Worm (Caenorhabditis elegans) whole organism, L4 larva: Measurements from ENCODE around the gene zyg-1.

Source experiments
- F10B5.3 ChIP-seq: sonication (generic microtip); optimal IDR thresholded peaks from 2 replicates; lab custom pipeline; 2016; ENCODE audit warnings: mild to moderate bottlenecking, missing genetic modification characterization, missing compliant biosample characterization
- F49E8.2 ChIP-seq: sonication (generic microtip); optimal IDR thresholded peaks from 2 replicates; lab custom pipeline; 2016; ENCODE audit warnings: missing compliant biosample characterization, mild to moderate bottlenecking, missing genetic modification characterization, borderline replicate concordance
- T20F7.1 ChIP-seq: fragments of 200-800 bp; sonication (Bioruptor generic); optimal IDR thresholded peaks from 2 replicates; lab custom pipeline; 2018; ENCODE audit warnings: mild to moderate bottlenecking, missing genetic modification characterization, missing compliant biosample characterization
- Y105C5A.15 ChIP-seq: fragments of 200-800 bp; sonication (Bioruptor generic); IDR thresholded peaks from 2 replicates; pipeline ENCODE4 v1.3.6; 2022; ENCODE audit warnings: missing genetic modification characterization, missing compliant biosample characterization
- Y5F2A.4 ChIP-seq: fragments of 200-800 bp; sonication (Bioruptor generic); optimal IDR thresholded peaks from 2 replicates; lab custom pipeline; 2018; ENCODE audit warnings: mild to moderate bottlenecking, missing genetic modification characterization, missing compliant biosample characterization
- ZK337.2 ChIP-seq: fragments of 200-800 bp; sonication (Bioruptor generic); IDR thresholded peaks from 2 replicates; pipeline ENCODE4 v1.3.6; 2022; ENCODE audit warnings: missing genetic modification reagents, missing genetic modification characterization, missing compliant biosample characterization
- ZK546.5 ChIP-seq, 2 experiments: sonication (generic microtip); optimal IDR thresholded peaks; 2 replicates each; lab custom pipeline; 2017; ENCODE audit warnings: missing biosample characterization in 2 of 2, missing genetic modification characterization in 2 of 2
- aha-1 ChIP-seq: fragments of 150-350 bp; peaks from one replicate; lab custom pipeline; 2014; ENCODE audit warnings: missing biosample characterization, missing genetic modification characterization
- attf-4 ChIP-seq: sonication (generic microtip); optimal IDR thresholded peaks from 3 replicates; lab custom pipeline; 2017; ENCODE audit warnings: missing biosample characterization, missing genetic modification characterization
- ceh-20 ChIP-seq: fragments of 200-800 bp; sonication (Bioruptor generic); IDR thresholded peaks from 2 replicates; pipeline ENCODE4 v1.3.6; 2022; ENCODE audit warnings: missing genetic modification reagents, missing genetic modification characterization, missing compliant biosample characterization
- ceh-28 ChIP-seq: fragments of 150-350 bp; optimal IDR thresholded peaks from 2 replicates; lab custom pipeline; 2014; ENCODE audit warnings: missing biosample characterization, missing genetic modification reagents, missing genetic modification characterization
- ceh-82 ChIP-seq: sonication (generic microtip); optimal IDR thresholded peaks from 2 replicates; lab custom pipeline; 2017; ENCODE audit warnings: missing biosample characterization, missing genetic modification characterization
- cey-2 ChIP-seq: sonication (generic microtip); optimal IDR thresholded peaks from 3 replicates; lab custom pipeline; 2017; ENCODE audit warnings: missing genetic modification characterization, mild to moderate bottlenecking, missing compliant biosample characterization, antibody characterized with exemption, borderline replicate concordance; ENCODE audit not compliant: insufficient read depth
- daf-12 ChIP-seq: fragments of 150-350 bp; optimal IDR thresholded peaks from 2 replicates; lab custom pipeline; 2014; ENCODE audit warnings: missing biosample characterization, missing genetic modification reagents, missing genetic modification characterization
- daf-19 ChIP-seq: fragments of 200-800 bp; sonication (Bioruptor generic); conservative IDR thresholded peaks from 2 replicates; pipeline ENCODE4 v1.3.6; 2022; ENCODE audit warnings: missing genetic modification characterization, missing compliant biosample characterization
- dmd-9 ChIP-seq: fragments of 200-800 bp; sonication (Bioruptor generic); IDR thresholded peaks from 2 replicates; pipeline ENCODE4 v1.3.6; 2022; ENCODE audit warnings: missing genetic modification reagents, missing genetic modification characterization, missing compliant biosample characterization
- dpl-1 ChIP-seq: fragments of 150-350 bp; optimal IDR thresholded peaks from 2 replicates; lab custom pipeline; 2014; ENCODE audit warnings: missing biosample characterization, missing genetic modification reagents, missing genetic modification characterization
- duxl-1 ChIP-seq: sonication (generic microtip); optimal IDR thresholded peaks from 2 replicates; lab custom pipeline; 2016; ENCODE audit warnings: mild to moderate bottlenecking, missing genetic modification characterization, moderate library complexity, missing compliant biosample characterization; ENCODE audit not compliant: poor library complexity
- egl-27 ChIP-seq: sonication (generic microtip); optimal IDR thresholded peaks from 3 replicates; lab custom pipeline; 2017; ENCODE audit warnings: missing biosample characterization, missing genetic modification reagents, missing genetic modification characterization
- fkh-10 ChIP-seq: fragments of 150-350 bp; optimal IDR thresholded peaks from 2 replicates; lab custom pipeline; 2014; ENCODE audit warnings: missing biosample characterization, missing genetic modification reagents, missing genetic modification characterization
- gei-8 ChIP-seq: fragments of 200-800 bp; sonication (Bioruptor generic); optimal IDR thresholded peaks from 2 replicates; lab custom pipeline; 2018; ENCODE audit warnings: mild to moderate bottlenecking, missing genetic modification characterization, missing compliant biosample characterization
- hif-1 ChIP-seq, 2 experiments: sonication (generic microtip); optimal IDR thresholded peaks; 2 replicates each; lab custom pipeline; 2016 to 2017; ENCODE audit warnings: missing compliant biosample characterization in 2 of 2, missing genetic modification characterization in 2 of 2, missing genetic modification reagents in 2 of 2, missing genotype in 2 of 2, mild to moderate bottlenecking in 1 of 2
- hmg-1.1 ChIP-seq: fragments of 200-800 bp; sonication (Bioruptor generic); IDR thresholded peaks from 2 replicates; pipeline ENCODE4 v1.3.6; 2022; ENCODE audit warnings: missing genetic modification reagents, missing genetic modification characterization, missing compliant biosample characterization
- jun-1 ChIP-seq: fragments of 150-350 bp; optimal IDR thresholded peaks from 2 replicates; lab custom pipeline; 2014; ENCODE audit warnings: missing biosample characterization, missing genetic modification reagents, missing genetic modification characterization
- lin-1 ChIP-seq: fragments of 200-800 bp; sonication (Bioruptor generic); IDR thresholded peaks from 2 replicates; pipeline ENCODE4 v1.3.6; 2022; ENCODE audit warnings: missing genetic modification reagents, missing genetic modification characterization, missing compliant biosample characterization
- lin-13 ChIP-seq: fragments of 150-350 bp; optimal IDR thresholded peaks from 2 replicates; lab custom pipeline; 2014; ENCODE audit warnings: missing biosample characterization, missing genetic modification reagents, missing genetic modification characterization
- lin-39 ChIP-seq: fragments of 150-350 bp; optimal IDR thresholded peaks from 2 replicates; lab custom pipeline; 2014; ENCODE audit warnings: missing biosample characterization, missing genetic modification reagents, missing genetic modification characterization
- lir-3 ChIP-seq: sonication (generic microtip); optimal IDR thresholded peaks from 2 replicates; lab custom pipeline; 2016; ENCODE audit warnings: mild to moderate bottlenecking, missing genetic modification characterization, missing compliant biosample characterization
- lsy-2 ChIP-seq, 2 experiments: fragments of 150-350 bp in 1 of 2; sonication (generic microtip) in 1 of 2; optimal IDR thresholded peaks; 2 replicates each; lab custom pipeline; 2014 to 2017; ENCODE audit warnings: missing biosample characterization in 2 of 2, missing genetic modification characterization in 2 of 2
- madf-5 ChIP-seq, 2 experiments: fragments of 200-800 bp; sonication (Bioruptor generic); IDR thresholded peaks; 2 replicates each; pipeline ENCODE4 v1.3.6; 2022; ENCODE audit warnings: missing compliant biosample characterization in 2 of 2, missing genetic modification characterization in 2 of 2
- madf-9 ChIP-seq: fragments of 200-800 bp; sonication (Bioruptor generic); conservative IDR thresholded peaks from 2 replicates; pipeline ENCODE4 v1.3.6; 2022; ENCODE audit warnings: missing genetic modification reagents, missing genetic modification characterization, missing compliant biosample characterization
- mdt-29 ChIP-seq: fragments of 200-800 bp; sonication (Bioruptor generic); IDR thresholded peaks from 2 replicates; pipeline ENCODE4 v1.3.6; 2022; ENCODE audit warnings: missing genetic modification reagents, missing genetic modification characterization, missing compliant biosample characterization
- mep-1 ChIP-seq: fragments of 150-350 bp; sonication (generic microtip); optimal IDR thresholded peaks from 3 replicates; lab custom pipeline; 2014; ENCODE audit warnings: missing biosample characterization, missing genetic modification characterization
- mes-2 ChIP-seq: sonication (generic microtip); optimal IDR thresholded peaks from 2 replicates; lab custom pipeline; 2016; ENCODE audit warnings: missing genotype, mild to moderate bottlenecking, missing genetic modification characterization, missing compliant biosample characterization; ENCODE audit not compliant: poor library complexity, severe bottlenecking
- nhr-11 ChIP-seq: fragments of 150-350 bp; optimal IDR thresholded peaks from 2 replicates; lab custom pipeline; 2014; ENCODE audit warnings: missing biosample characterization, missing genetic modification characterization
- nhr-237 ChIP-seq: sonication (generic microtip); optimal IDR thresholded peaks from 2 replicates; lab custom pipeline; 2017; ENCODE audit warnings: missing biosample characterization, missing genetic modification characterization
- nhr-25 ChIP-seq: sonication (generic microtip); optimal IDR thresholded peaks from 2 replicates; lab custom pipeline; 2017; ENCODE audit warnings: missing genetic modification characterization, mild to moderate bottlenecking, missing compliant biosample characterization, antibody characterized with exemption, moderate library complexity, borderline replicate concordance; ENCODE audit not compliant: insufficient read depth
- nhr-48 ChIP-seq: sonication (generic microtip); optimal IDR thresholded peaks from 2 replicates; lab custom pipeline; 2016; ENCODE audit warnings: mild to moderate bottlenecking, missing genetic modification characterization, missing compliant biosample characterization
- nhr-6 ChIP-seq: fragments of 150-350 bp; optimal IDR thresholded peaks from 2 replicates; lab custom pipeline; 2014; ENCODE audit warnings: missing biosample characterization, missing genetic modification characterization
- nhr-76 ChIP-seq: fragments of 150-350 bp; optimal IDR thresholded peaks from 2 replicates; lab custom pipeline; 2014; ENCODE audit warnings: missing biosample characterization, missing genetic modification characterization
- php-3 ChIP-seq: fragments of 200-800 bp; sonication (Bioruptor generic); IDR thresholded peaks from 2 replicates; pipeline ENCODE4 v1.3.6; 2022; ENCODE audit warnings: missing genetic modification reagents, missing genetic modification characterization, missing compliant biosample characterization
- pqm-1 ChIP-seq: sonication (generic microtip); optimal IDR thresholded peaks from 2 replicates; lab custom pipeline; 2017; ENCODE audit warnings: missing biosample characterization, missing genetic modification characterization
- saeg-2 ChIP-seq: fragments of 200-800 bp; sonication (Bioruptor generic); IDR thresholded peaks from 2 replicates; pipeline ENCODE4 v1.3.6; 2022; ENCODE audit warnings: missing genetic modification reagents, missing genetic modification characterization, missing compliant biosample characterization
- sdz-12 ChIP-seq: fragments of 200-800 bp; sonication (Bioruptor generic); optimal IDR thresholded peaks from 2 replicates; lab custom pipeline; 2018; ENCODE audit warnings: mild to moderate bottlenecking, missing genetic modification characterization, missing compliant biosample characterization
- skn-1 ChIP-seq: fragments of 150-350 bp; optimal IDR thresholded peaks from 2 replicates; lab custom pipeline; 2014; ENCODE audit warnings: missing biosample characterization, missing genetic modification characterization
- snpc-1.2 ChIP-seq: fragments of 200-800 bp; sonication (Bioruptor generic); IDR thresholded peaks from 2 replicates; pipeline ENCODE4 v1.3.6; 2022; ENCODE audit warnings: missing genetic modification reagents, missing genetic modification characterization, missing compliant biosample characterization
- unc-130 ChIP-seq: sonication (generic microtip); optimal IDR thresholded peaks from 2 replicates; lab custom pipeline; 2016; ENCODE audit warnings: missing genetic modification reagents, missing genetic modification characterization, missing compliant biosample characterization
- vab-7 ChIP-seq: fragments of 200-800 bp; sonication (Bioruptor generic); IDR thresholded peaks from 2 replicates; pipeline ENCODE4 v1.3.6; 2022; ENCODE audit warnings: missing genetic modification reagents, missing genetic modification characterization, missing compliant biosample characterization
- zip-11 ChIP-seq: fragments of 200-800 bp; sonication (Bioruptor generic); IDR thresholded peaks from 2 replicates; pipeline ENCODE4 v1.3.6; 2022; ENCODE audit warnings: missing genetic modification characterization, missing compliant biosample characterization
- zip-2 ChIP-seq: fragments of 150-350 bp; optimal IDR thresholded peaks from 2 replicates; lab custom pipeline; 2014; ENCODE audit warnings: missing biosample characterization, missing genetic modification characterization

The zyg-1 gene

DNA sequence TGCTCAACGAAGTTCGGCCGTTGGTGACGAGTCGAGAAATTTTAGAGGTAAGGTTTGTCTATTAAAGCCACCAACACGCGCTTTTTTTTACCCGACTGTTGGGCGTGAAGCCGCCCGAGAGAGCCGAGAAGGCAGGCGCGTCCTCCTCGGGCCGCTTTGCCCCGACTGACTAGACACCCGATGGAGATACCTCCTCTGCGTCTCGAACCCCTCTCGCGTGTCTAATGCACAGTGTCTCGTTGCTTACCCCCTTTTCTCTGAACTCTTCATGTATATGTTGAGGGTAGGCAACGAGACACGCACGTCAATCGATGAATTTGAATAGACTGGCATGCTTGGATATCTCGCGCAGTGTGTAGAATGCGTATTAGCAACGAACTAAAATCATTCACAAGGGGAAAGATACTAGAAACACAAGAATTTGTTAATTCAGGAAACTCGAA is 12.2 kb downstream of the zyg-1 start (continued):
- TF ChIP-seq hif-1 (tag; optimal IDR thresholded peaks at IDR 0.05; lab: Kevin White, UChicago) (peak; percentile 31 to 94), lin-39 (no peak), nhr-6 (tag; lab: Kevin White, UChicago) (peak; percentile 40), hmg-1.1 (peak; percentile 97), cey-2 (tag; lab: Kevin White, UChicago) (no peak), lsy-2 (tag; optimal IDR thresholded peaks at IDR 0.05; lab: Kevin White, UChicago) (peak; percentile 86 to 89), fkh-10 (GFP tag; lab: Kevin White, UChicago) (peak; percentile 85), ZK337.2 (GFP tag; lab: Robert Waterston, UW) (peak; percentile 88), vab-7 (GFP tag; lab: Robert Waterston, UW) (peak; percentile 97), zip-11 (GFP tag; lab: Robert Waterston, UW) (peak; percentile 67; the same call in 1 of the 2 replicates), lir-3 (tag; lab: Kevin White, UChicago) (peak; percentile 72), ZK546.5 (tag; optimal IDR thresholded peaks at IDR 0.05; lab: Kevin White, UChicago) (no peak), nhr-11 (tag; lab: Kevin White, UChicago) (peak; percentile 81), php-3 (GFP tag; lab: Robert Waterston, UW) (peak; percentile 90), F49E8.2 (tag; lab: Kevin White, UChicago) (peak; percentile 88), Y5F2A.4 (peak; percentile 81), aha-1 (tag; lab: Kevin White, UChicago) (peak; percentile 99), ceh-28 (tag; lab: Kevin White, UChicago) (peak; percentile 76), madf-9 (peak; percentile 90), nhr-76 (tag; lab: Kevin White, UChicago) (no peak), mdt-29 (peak; percentile 94), nhr-237 (tag; lab: Kevin White, UChicago) (peak; percentile 42), mep-1 (tag; lab: Kevin White, UChicago) (peak; percentile 90), snpc-1.2 (GFP tag; lab: Robert Waterston, UW) (peak; percentile 94), unc-130 (peak; percentile 76), T20F7.1 (GFP tag; lab: Kevin White, UChicago) (peak; percentile 82), daf-19 (GFP tag; lab: Robert Waterston, UW) (0 out of 2 replicates have a peak, but pooled peaks have one; percentile 51), ceh-20 (GFP tag; lab: Robert Waterston, UW) (peak; percentile 96), duxl-1 (tag; lab: Kevin White, UChicago) (peak; percentile 69), zip-2 (tag; lab: Kevin White, UChicago) (no peak), madf-5 (GFP tag; IDR thresholded peaks at IDR 0.05; lab: Robert Waterston, UW) (peak; percentile 95 to 98), nhr-48 (tag; lab: Kevin White, UChicago) (peak; percentile 73), jun-1 (tag; lab: Kevin White, UChicago) (peak; percentile 33), dpl-1 (GFP tag; lab: Kevin White, UChicago) (peak; percentile 37), nhr-25 (tag; lab: Kevin White, UChicago) (peak; percentile 2), skn-1 (tag; lab: Kevin White, UChicago) (peak; percentile 62), lin-1 (GFP tag; lab: Robert Waterston, UW) (peak; percentile 98), gei-8 (GFP tag; lab: Kevin White, UChicago) (peak; percentile 97), ceh-82 (tag; lab: Kevin White, UChicago) (no peak), Y105C5A.15 (GFP tag; lab: Robert Waterston, UW) (peak; percentile 99), pqm-1 (tag; lab: Kevin White, UChicago) (peak; percentile 11), daf-12 (tag; lab: Kevin White, UChicago) (no peak), sdz-12 (GFP tag; lab: Kevin White, UChicago) (peak; percentile 100), dmd-9 (peak; percentile 80), mes-2 (tag; lab: Kevin White, UChicago) (peak; percentile 86), lin-13 (GFP tag; lab: Kevin White, UChicago) (peak; percentile 76), attf-4 (tag; lab: Kevin White, UChicago) (no peak), egl-27 (tag; lab: Kevin White, UChicago) (peak; percentile 78), saeg-2 (GFP tag; lab: Robert Waterston, UW) (peak; percentile 95), F10B5.3 (tag; lab: Kevin White, UChicago) (peak; percentile 17)
